Worm (Caenorhabditis elegans) whole organism, L3 larva: Measurements from ENCODE around the gene Y41C4A.7.

ENCODE experiments used
- aly-2 ChIP-seq: fragments of 150-350 bp; optimal IDR thresholded peaks from 2 replicates; lab custom pipeline; 2014; ENCODE audit warnings: missing biosample characterization, missing genetic modification characterization
- ama-1 ChIP-seq: fragments of 150-350 bp; optimal IDR thresholded peaks from 2 replicates; lab custom pipeline; 2018
- daf-12 ChIP-seq: fragments of 150-350 bp; optimal IDR thresholded peaks from 2 replicates; lab custom pipeline; 2014; ENCODE audit warnings: missing biosample characterization, missing genetic modification reagents, missing genetic modification characterization
- elt-2 ChIP-seq: sonication (generic microtip); optimal IDR thresholded peaks from 2 replicates; lab custom pipeline; 2016; ENCODE audit warnings: missing genetic modification reagents, mild to moderate bottlenecking, missing genetic modification characterization, missing compliant biosample characterization
- lsy-12 ChIP-seq: sonication (generic microtip); optimal IDR thresholded peaks from 2 replicates; lab custom pipeline; 2016; ENCODE audit warnings: mild to moderate bottlenecking, missing genetic modification characterization, missing compliant biosample characterization
- nhr-12 ChIP-seq: fragments of 150-350 bp; optimal IDR thresholded peaks from 2 replicates; lab custom pipeline; 2014; ENCODE audit warnings: missing biosample characterization, missing genetic modification characterization
- nhr-25 ChIP-seq: sonication (generic microtip); optimal IDR thresholded peaks from 2 replicates; lab custom pipeline; 2017; ENCODE audit warnings: missing biosample characterization, missing genetic modification characterization

ce11 chrIII:11742191-11742590 lies 43.5 kb downstream of the Y41C4A.7 start:
- TF ChIP-seq daf-12 (tag; lab: Kevin White, UChicago) (no peak), nhr-25 (tag; lab: Kevin White, UChicago) (no peak), nhr-12 (tag; lab: Kevin White, UChicago) (no peak), elt-2 (tag; lab: Kevin White, UChicago) (no peak), ama-1 (no peak), lsy-12 (tag; lab: Kevin White, UChicago) (no peak), aly-2 (tag; lab: Kevin White, UChicago) (no peak)
